Fruit fly (Drosophila melanogaster): ENCODE data around the gene mRpS26.

- no peak for TF ChIP-seq CG8478 (optimal IDR thresholded peaks at IDR 0.05)
- no peak for TF ChIP-seq CTCF (optimal IDR thresholded peaks at IDR 0.05)
Observed at dm6 chr3L:18081957-18082356, 24.4 kb upstream of the mRpS26 start.

Measured in S2 (cell line).